Fruit fly (Drosophila melanogaster) whole organism, embryonic: ENCODE data around the gene me31B.
A peak's percentile ranks its signal among the peaks of the same experiment; 100 is the strongest.

Source experiments
- CG12155 ChIP-seq: fragments of 200-800 bp; sonication (Bioruptor generic); optimal IDR thresholded peaks from 3 replicates; lab custom pipeline; 2016; ENCODE audit warnings: missing biosample characterization, missing genetic modification characterization
- CG12769 ChIP-seq: fragments of 200-800 bp; sonication (Bioruptor generic); optimal IDR thresholded peaks from 2 replicates; lab custom pipeline; 2019; ENCODE audit warnings: missing biosample characterization, mild to moderate bottlenecking, missing genetic modification characterization, moderate library complexity
- CG13123 ChIP-seq: fragments of 200-800 bp; sonication (Bioruptor generic); optimal IDR thresholded peaks from 2 replicates; lab custom pipeline; 2016; ENCODE audit warnings: missing biosample characterization, missing genetic modification characterization
- CG14667 ChIP-seq: fragments of 200-800 bp; sonication (Bioruptor generic); IDR thresholded peaks from 2 replicates; pipeline ENCODE4 v1.3.6; 2022; ENCODE audit warnings: missing biosample characterization, missing genetic modification characterization
- CG1603 ChIP-seq: fragments of 200-800 bp; sonication (Bioruptor generic); optimal IDR thresholded peaks from 2 replicates; lab custom pipeline; 2019; ENCODE audit warnings: missing biosample characterization, mild to moderate bottlenecking, missing genetic modification characterization, moderate library complexity
- CG1647 ChIP-seq: fragments of 200-800 bp; sonication (Bioruptor generic); optimal IDR thresholded peaks from 3 replicates; lab custom pipeline; 2016; ENCODE audit warnings: missing biosample characterization, missing genetic modification characterization
- CG16779 ChIP-seq: fragments of 200-800 bp; sonication (Bioruptor generic); IDR thresholded peaks from 2 replicates; pipeline ENCODE4 v1.3.6; 2022; ENCODE audit warnings: missing biosample characterization, missing genetic modification characterization
- CG16815 ChIP-seq: fragments of 200-800 bp; sonication (Bioruptor generic); optimal IDR thresholded peaks from 3 replicates; lab custom pipeline; 2017; ENCODE audit warnings: missing biosample characterization, mild to moderate bottlenecking, missing genetic modification characterization
- CG17186 ChIP-seq: fragments of 200-800 bp; sonication (Bioruptor generic); optimal IDR thresholded peaks from 3 replicates; lab custom pipeline; 2017; ENCODE audit warnings: missing biosample characterization, missing genetic modification reagents, missing genetic modification characterization
- CG1832 ChIP-seq: fragments of 200-800 bp; sonication (Bioruptor generic); optimal IDR thresholded peaks from 2 replicates; lab custom pipeline; 2017; ENCODE audit warnings: missing biosample characterization, mild to moderate bottlenecking, missing genetic modification characterization, inconsistent platforms
- CG2116 ChIP-seq: fragments of 200-800 bp; sonication (Bioruptor generic); optimal IDR thresholded peaks from 3 replicates; lab custom pipeline; 2018; ENCODE audit warnings: missing biosample characterization, mild to moderate bottlenecking, missing genetic modification characterization
- CG2678 ChIP-seq: fragments of 200-800 bp; sonication (Bioruptor generic); optimal IDR thresholded peaks from 3 replicates; lab custom pipeline; 2019; ENCODE audit warnings: missing biosample characterization, mild to moderate bottlenecking, missing genetic modification characterization, moderate library complexity
- CG2712 ChIP-seq: fragments of 200-800 bp; optimal IDR thresholded peaks from 3 replicates; lab custom pipeline; 2019; ENCODE audit warnings: missing biosample characterization, mild to moderate bottlenecking, missing genetic modification characterization, moderate library complexity
- CG31365 ChIP-seq: fragments of 200-800 bp; sonication (Bioruptor generic); optimal IDR thresholded peaks from 2 replicates; lab custom pipeline; 2018; ENCODE audit warnings: missing biosample characterization, mild to moderate bottlenecking, missing genetic modification characterization
- CG3407 ChIP-seq: fragments of 200-800 bp; sonication (Bioruptor generic); optimal IDR thresholded peaks from 2 replicates; lab custom pipeline; 2018; ENCODE audit warnings: missing biosample characterization, mild to moderate bottlenecking, missing genetic modification characterization
- CG3838 ChIP-seq: fragments of 200-800 bp; sonication (Bioruptor generic); optimal IDR thresholded peaks from 3 replicates; lab custom pipeline; 2016; ENCODE audit warnings: missing biosample characterization, missing genetic modification characterization
- CG4328 ChIP-seq: fragments of 200-800 bp; sonication (Bioruptor generic); optimal IDR thresholded peaks from 3 replicates; lab custom pipeline; 2017; ENCODE audit warnings: missing biosample characterization, missing genetic modification reagents, missing genetic modification characterization
- CG5245 ChIP-seq: fragments of 200-800 bp; sonication (Bioruptor generic); optimal IDR thresholded peaks from 3 replicates; lab custom pipeline; 2016; ENCODE audit warnings: missing biosample characterization, missing genetic modification characterization
- CG7271 ChIP-seq: fragments of 200-800 bp; sonication (Bioruptor generic); optimal IDR thresholded peaks from 2 replicates; lab custom pipeline; 2018; ENCODE audit warnings: missing biosample characterization, mild to moderate bottlenecking, missing genetic modification characterization, moderate library complexity
- CG8944 ChIP-seq: fragments of 200-800 bp; sonication (Bioruptor generic); optimal IDR thresholded peaks from 3 replicates; lab custom pipeline; 2016; ENCODE audit warnings: missing biosample characterization, missing genetic modification characterization
- CG9215 ChIP-seq: fragments of 200-800 bp; sonication (Bioruptor generic); IDR thresholded peaks from 2 replicates; pipeline ENCODE4 v1.3.6; 2022; ENCODE audit warnings: missing biosample characterization, missing genetic modification characterization
- CG9817 ChIP-seq: fragments of 200-800 bp; sonication (Bioruptor generic); optimal IDR thresholded peaks from 2 replicates; lab custom pipeline; 2018; ENCODE audit warnings: missing biosample characterization, mild to moderate bottlenecking, missing genetic modification characterization, moderate library complexity
- D19B ChIP-seq: fragments of 200-800 bp; sonication (Bioruptor generic); optimal IDR thresholded peaks from 2 replicates; lab custom pipeline; 2017; ENCODE audit warnings: missing biosample characterization, mild to moderate bottlenecking, missing genetic modification characterization
- Dref ChIP-seq: fragments of 200-800 bp; sonication (Bioruptor generic); IDR thresholded peaks from 2 replicates; pipeline ENCODE4 v1.3.6; 2022; ENCODE audit warnings: missing biosample characterization, missing genetic modification characterization
- E2f1 ChIP-seq: fragments of 200-800 bp; sonication (Bioruptor generic); IDR thresholded peaks from 2 replicates; pipeline ENCODE4 v1.3.6; 2022; ENCODE audit warnings: missing biosample characterization, missing genetic modification characterization
- Eip74EF ChIP-seq, 2 experiments: fragments of 200-800 bp in 1 of 2; fragments of >200 bp in 1 of 2; sonication (Bioruptor generic) in 1 of 2; optimal IDR thresholded peaks; 2 replicates each; lab custom pipeline; 2017 to 2019; ENCODE audit warnings: missing biosample characterization in 2 of 2, missing genetic modification characterization in 2 of 2, mild to moderate bottlenecking in 1 of 2, moderate library complexity in 1 of 2
- Hsf ChIP-seq: fragments of 200-800 bp; sonication (Bioruptor generic); optimal IDR thresholded peaks from 3 replicates; lab custom pipeline; 2016; ENCODE audit warnings: missing biosample characterization, missing genetic modification characterization
- NC2α ChIP-seq: fragments of 200-800 bp; sonication (Bioruptor generic); optimal IDR thresholded peaks from 2 replicates; lab custom pipeline; 2016; ENCODE audit warnings: missing biosample characterization, missing genetic modification characterization
- NC2β ChIP-seq: fragments of 200-800 bp; sonication (Bioruptor generic); optimal IDR thresholded peaks from 2 replicates; lab custom pipeline; 2016; ENCODE audit warnings: missing biosample characterization, missing genetic modification characterization
- Poxn ChIP-seq: fragments of 200-800 bp; sonication (Bioruptor generic); IDR thresholded peaks from 2 replicates; pipeline ENCODE4 v1.3.6; 2022; ENCODE audit warnings: missing biosample characterization, missing genetic modification characterization
- Ptx1 ChIP-seq: fragments of 200-800 bp; sonication (Bioruptor generic); IDR thresholded peaks from 2 replicates; pipeline ENCODE4 v1.3.6; 2022; ENCODE audit warnings: missing biosample characterization, missing genetic modification characterization
- Sin3A ChIP-seq: fragments of >200 bp; optimal IDR thresholded peaks from 2 replicates; lab custom pipeline; 2018
- Sry-δ ChIP-seq: fragments of 200-800 bp; sonication (Bioruptor generic); optimal IDR thresholded peaks from 2 replicates; lab custom pipeline; 2016; ENCODE audit warnings: missing biosample characterization, missing genetic modification characterization
- ash1 ChIP-seq: fragments of 200-800 bp; sonication (Bioruptor generic); optimal IDR thresholded peaks from 2 replicates; lab custom pipeline; 2018; ENCODE audit warnings: missing biosample characterization, mild to moderate bottlenecking, missing genetic modification characterization
- bab2 ChIP-seq: fragments of 200-800 bp; sonication (Bioruptor generic); optimal IDR thresholded peaks from 2 replicates; lab custom pipeline; 2016; ENCODE audit warnings: missing biosample characterization, missing genetic modification characterization
- chinmo ChIP-seq: fragments of 200-800 bp; sonication (Bioruptor generic); IDR thresholded peaks from 4 replicates; pipeline ENCODE4 v1.3.6; 2022; ENCODE audit warnings: missing biosample characterization, missing genetic modification characterization; ENCODE audit not compliant: partially characterized antibody
- crol ChIP-seq: fragments of 200-800 bp; sonication (Bioruptor generic); IDR thresholded peaks from 2 replicates; pipeline ENCODE4 v1.3.6; 2022; ENCODE audit warnings: missing biosample characterization, missing genetic modification characterization
- dpn ChIP-seq, 2 experiments: fragments of 200-800 bp; sonication (Bioruptor generic); optimal IDR thresholded peaks; 3 replicates each; lab custom pipeline; 2016; ENCODE audit warnings: missing biosample characterization in 2 of 2, missing genetic modification characterization in 2 of 2
- gfzf ChIP-seq: fragments of 200-800 bp; sonication (Bioruptor generic); optimal IDR thresholded peaks from 2 replicates; lab custom pipeline; 2016; ENCODE audit warnings: missing biosample characterization, mild to moderate bottlenecking, missing genetic modification characterization, moderate library complexity
- ham ChIP-seq: fragments of 200-800 bp; sonication (Bioruptor generic); IDR thresholded peaks from 2 replicates; pipeline ENCODE4 v1.3.6; 2022; ENCODE audit warnings: missing biosample characterization, missing genetic modification characterization
- inv ChIP-seq: fragments of 200-800 bp; sonication (Bioruptor generic); IDR thresholded peaks from 2 replicates; pipeline ENCODE4 v1.3.6; 2022; ENCODE audit warnings: missing biosample characterization, missing genetic modification characterization; ENCODE audit not compliant: partially characterized antibody
- lilli ChIP-seq: fragments of 200-800 bp; sonication (Bioruptor generic); optimal IDR thresholded peaks from 3 replicates; lab custom pipeline; 2016; ENCODE audit warnings: missing biosample characterization, missing genetic modification characterization
- mld ChIP-seq: fragments of 200-800 bp; sonication (Bioruptor generic); IDR thresholded peaks from 3 replicates; pipeline ENCODE4 v1.3.6; 2022; ENCODE audit warnings: missing biosample characterization, missing genetic modification characterization; ENCODE audit not compliant: partially characterized antibody
- org-1 ChIP-seq: fragments of 200-800 bp; sonication (Bioruptor generic); optimal IDR thresholded peaks from 2 replicates; lab custom pipeline; 2017; ENCODE audit warnings: missing biosample characterization, missing genetic modification characterization
- otp ChIP-seq: fragments of 200-800 bp; sonication (Bioruptor generic); IDR thresholded peaks from 3 replicates; pipeline ENCODE4, ENCODE4 v1.3.6; 2022; ENCODE audit warnings: missing biosample characterization, missing genetic modification characterization
- sens ChIP-seq: fragments of 200-800 bp; sonication (Bioruptor generic); peaks from one replicate; lab custom pipeline; 2016; ENCODE audit warnings: missing biosample characterization, missing genetic modification characterization
- sr ChIP-seq: fragments of 200-800 bp; sonication (Bioruptor generic); IDR thresholded peaks from 3 replicates; pipeline ENCODE4 v1.3.6; 2022; ENCODE audit warnings: missing biosample characterization, missing genetic modification characterization
- ssp ChIP-seq: fragments of 200-800 bp; sonication (Bioruptor generic); IDR thresholded peaks from 2 replicates; pipeline ENCODE4 v1.3.6; 2022; ENCODE audit warnings: missing biosample characterization, missing genetic modification characterization
- toy ChIP-seq: fragments of 200-800 bp; sonication (Bioruptor generic); IDR thresholded peaks from 2 replicates; pipeline ENCODE4 v1.3.6; 2022; ENCODE audit warnings: missing biosample characterization, missing genetic modification characterization
- trem ChIP-seq: fragments of 200-800 bp; optimal IDR thresholded peaks from 3 replicates; lab custom pipeline; 2019; ENCODE audit warnings: missing biosample characterization, mild to moderate bottlenecking, missing genetic modification characterization, moderate library complexity
- vvl ChIP-seq: fragments of 200-800 bp; sonication (Bioruptor generic); IDR thresholded peaks from 2 replicates; pipeline ENCODE4 v1.3.6; 2022; ENCODE audit warnings: missing biosample characterization, missing genetic modification characterization

Gene me31B

DNA sequence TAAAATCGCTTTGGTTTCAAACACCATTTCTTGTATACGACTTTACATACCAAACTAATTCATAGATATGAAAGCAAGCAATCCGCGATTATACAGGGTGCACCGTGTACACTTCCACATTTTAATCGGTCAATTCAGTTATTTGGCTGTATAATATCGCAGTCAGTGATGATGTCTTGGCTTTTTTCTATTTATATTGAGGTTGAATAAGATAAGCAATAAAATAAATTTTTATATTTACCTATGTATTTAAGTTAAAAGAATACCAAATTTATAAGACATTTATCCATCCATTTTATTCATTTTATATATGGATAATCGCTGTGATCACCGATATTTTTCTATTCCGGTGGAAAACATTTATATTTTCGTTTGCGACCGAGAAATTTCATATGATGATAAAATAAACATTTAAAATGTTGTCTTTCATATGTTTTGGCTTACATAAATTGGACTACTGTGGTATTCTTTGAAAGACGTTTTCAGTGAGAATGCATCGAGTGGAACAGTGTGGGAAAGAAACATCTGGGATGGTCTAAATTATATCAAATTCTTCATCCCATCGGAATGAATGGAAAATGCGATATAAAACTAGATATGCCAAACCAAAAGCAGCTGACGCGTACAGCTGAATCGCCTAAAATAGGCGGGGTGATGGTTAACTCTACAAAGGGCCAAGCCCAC is 12.3 kb upstream of the me31B start, which contains the start of gene CG5708 (continued):
- TF ChIP-seq CG1832 (GFP tag; lab: Kevin White, UChicago), result no peak
- no peak for TF ChIP-seq CG9215
- TF ChIP-seq CG1647 (GFP tag; lab: Kevin White, UChicago), result no peak
- 0 out of 2 replicates have a peak, but pooled peaks have one; percentile 42 for TF ChIP-seq vvl (GFP tag; lab: Robert Waterston, UW)
- TF ChIP-seq Eip74EF (GFP tag; optimal IDR thresholded peaks at IDR 0.05; lab: Kevin White, UChicago), result no peak
- TF ChIP-seq ash1 (GFP tag; lab: Kevin White, UChicago), result no peak
- TF ChIP-seq Ptx1 (GFP tag; lab: Robert Waterston, UW), result no peak
- no peak for TF ChIP-seq CG12155
- TF ChIP-seq inv (GFP tag; lab: Robert Waterston, UW), result peak; percentile 57; the same call in 1 of the 2 replicates
- TF ChIP-seq gfzf, result no peak
- no peak for TF ChIP-seq CG2678 (tag; lab: Kevin White, UChicago)
- TF ChIP-seq toy (GFP tag; lab: Robert Waterston, UW), result no peak
- no peak for TF ChIP-seq D19B
- TF ChIP-seq CG12769 (tag; lab: Kevin White, UChicago), result no peak
- no peak for TF ChIP-seq CG31365 (tag; lab: Kevin White, UChicago)
- TF ChIP-seq CG3407, result no peak
- no peak for TF ChIP-seq CG7271 (tag; lab: Kevin White, UChicago)
- no peak for TF ChIP-seq trem (tag; lab: Kevin White, UChicago)
- TF ChIP-seq lilli (GFP tag; lab: Kevin White, UChicago), result peak; percentile 5
- TF ChIP-seq Sry-δ (GFP tag; lab: Kevin White, UChicago), result peak; percentile 36
- TF ChIP-seq NC2α, result no peak
- TF ChIP-seq Poxn, result no peak
- TF ChIP-seq Dref (GFP tag; lab: Robert Waterston, UW), result peak; percentile 56
- TF ChIP-seq CG2116 (GFP tag; lab: Kevin White, UChicago), result peak; percentile 23
- TF ChIP-seq CG13123 (GFP tag; lab: Kevin White, UChicago), result no peak
- TF ChIP-seq E2f1 (GFP tag; lab: Robert Waterston, UW), result no peak
- no peak for TF ChIP-seq org-1 (GFP tag; lab: Kevin White, UChicago)
- TF ChIP-seq CG5245, result no peak
- TF ChIP-seq bab2 (GFP tag; lab: Kevin White, UChicago), result no peak
- no peak for TF ChIP-seq NC2β (GFP tag; lab: Kevin White, UChicago)
- TF ChIP-seq sr (GFP tag; lab: Robert Waterston, UW), result no peak
- TF ChIP-seq CG17186, result no peak
- no peak for TF ChIP-seq CG14667 (GFP tag; lab: Robert Waterston, UW)
- TF ChIP-seq Sin3A (lab: Kevin White, UChicago), result no peak
- TF ChIP-seq dpn (GFP tag; optimal IDR thresholded peaks at IDR 0.05; lab: Kevin White, UChicago), result no peak
- TF ChIP-seq CG3838, result no peak
- TF ChIP-seq Hsf, result peak; percentile 1
- peak; percentile 35 for TF ChIP-seq sens (GFP tag; lab: Kevin White, UChicago)
- peak; percentile 38 for TF ChIP-seq CG2712
- TF ChIP-seq CG1603 (tag; lab: Kevin White, UChicago), result peak; percentile 86
- no peak for TF ChIP-seq CG16779
- no peak for TF ChIP-seq CG9817 (tag; lab: Kevin White, UChicago)
- TF ChIP-seq ssp, result peak; percentile 87
- no peak for TF ChIP-seq otp (GFP tag; lab: Robert Waterston, UW)
- no peak for TF ChIP-seq crol (GFP tag; lab: Robert Waterston, UW)
- no peak for TF ChIP-seq CG4328
- no peak for TF ChIP-seq mld (GFP tag; lab: Robert Waterston, UW)
- no peak for TF ChIP-seq CG16815 (GFP tag; lab: Kevin White, UChicago)
- TF ChIP-seq chinmo (GFP tag; lab: Robert Waterston, UW), result no peak
- TF ChIP-seq CG8944 (GFP tag; lab: Kevin White, UChicago), result no peak
- no peak for TF ChIP-seq ham (GFP tag; lab: Robert Waterston, UW)
